Fruit fly (Drosophila melanogaster): ENCODE measurements around the gene vanin-like.

vanin-like gene

dm6 chrX:6198554-6198953 lies 3.8 kb downstream of the vanin-like start, which contains the start of gene CG32751:
CG32751 (minus strand) TSS chrX:6198654.
- no peak for TF ChIP-seq Hr39 (GFP tag; optimal IDR thresholded peaks at IDR 0.05)
- TF ChIP-seq topi (GFP tag; optimal IDR thresholded peaks at IDR 0.05) = no peak
- TF ChIP-seq CG7368 (GFP tag; optimal IDR thresholded peaks at IDR 0.05) = no peak
- TF ChIP-seq CG9139 (GFP tag; optimal IDR thresholded peaks at IDR 0.05) = no peak
- TF ChIP-seq CG6276 (GFP tag; optimal IDR thresholded peaks at IDR 0.05) = no peak
- TF ChIP-seq CG10631 (GFP tag; optimal IDR thresholded peaks at IDR 0.05) = no peak
- TF ChIP-seq CG6163 (GFP tag; IDR thresholded peaks at IDR 0.05) = no peak
- TF ChIP-seq CG31627 (GFP tag; optimal IDR thresholded peaks at IDR 0.05) = no peak
- no peak for TF ChIP-seq pdm3 (GFP tag; optimal IDR thresholded peaks at IDR 0.05)
- TF ChIP-seq dac (GFP tag; optimal IDR thresholded peaks at IDR 0.05) = no peak
- TF ChIP-seq net (GFP tag; optimal IDR thresholded peaks at IDR 0.05) = no peak
- TF ChIP-seq CG11294 (GFP tag; IDR thresholded peaks at IDR 0.05) = no peak
- no peak for TF ChIP-seq Ets96B (tag; optimal IDR thresholded peaks at IDR 0.05)
- no peak for TF ChIP-seq achi (GFP tag; optimal IDR thresholded peaks at IDR 0.05)
- no peak for TF ChIP-seq lz (GFP tag; optimal IDR thresholded peaks at IDR 0.05)
- TF ChIP-seq CG8632 (GFP tag; optimal IDR thresholded peaks at IDR 0.05) = no peak
- TF ChIP-seq CG6792 (GFP tag; optimal IDR thresholded peaks at IDR 0.05) = no peak

dm6 chrX:6196339-6196738 lies 6.0 kb downstream of the vanin-like start, which contains the start of gene CG32750:
CG32750 (minus strand) TSS chrX:6196439.
- TF ChIP-seq spab (GFP tag; optimal IDR thresholded peaks at IDR 0.05) = no peak
- no peak for TF ChIP-seq lz (GFP tag; optimal IDR thresholded peaks at IDR 0.05)
- no peak for TF ChIP-seq dsx (GFP tag; optimal IDR thresholded peaks at IDR 0.05; ENCODE audit: poor library complexity, severe bottlenecking)
- TF ChIP-seq Lpt (GFP tag; optimal IDR thresholded peaks at IDR 0.05) = no peak
- no peak for TF ChIP-seq Hr39 (GFP tag; optimal IDR thresholded peaks at IDR 0.05)
- no peak for TF ChIP-seq cyc (GFP tag; optimal IDR thresholded peaks at IDR 0.05)
- no peak for TF ChIP-seq CG11902 (GFP tag; optimal IDR thresholded peaks at IDR 0.05)
- TF ChIP-seq Sox14 (GFP tag; optimal IDR thresholded peaks at IDR 0.05) = no peak
- TF ChIP-seq Ets21C (GFP tag; optimal IDR thresholded peaks at IDR 0.05) = no peak
- TF ChIP-seq pdm3 (GFP tag; optimal IDR thresholded peaks at IDR 0.05) = no peak
- TF ChIP-seq Smox (GFP tag; optimal IDR thresholded peaks at IDR 0.05) = no peak
- no peak for TF ChIP-seq fd85E (GFP tag; optimal IDR thresholded peaks at IDR 0.05)
- TF ChIP-seq Ets96B (tag; optimal IDR thresholded peaks at IDR 0.05) = no peak
- no peak for TF ChIP-seq CG9139 (GFP tag; optimal IDR thresholded peaks at IDR 0.05)
- TF ChIP-seq Sox102F (GFP tag; optimal IDR thresholded peaks at IDR 0.05) = no peak
- no peak for TF ChIP-seq Eip78C (GFP tag)
- no peak for TF ChIP-seq CG4318 (GFP tag; optimal IDR thresholded peaks at IDR 0.05)
- TF ChIP-seq Blimp-1 (GFP tag; optimal IDR thresholded peaks at IDR 0.05) = no peak
- no peak for TF ChIP-seq CG10669 (GFP tag; optimal IDR thresholded peaks at IDR 0.05)
- no peak for TF ChIP-seq esn (GFP tag; optimal IDR thresholded peaks at IDR 0.05)

- peak; percentile 72 for TF ChIP-seq CG3032 (tag; optimal IDR thresholded peaks at IDR 0.05)
- TF ChIP-seq CG32006 (GFP tag; optimal IDR thresholded peaks at IDR 0.05) = peak; percentile 79
- peak; percentile 43 for TF ChIP-seq cyc (GFP tag; optimal IDR thresholded peaks at IDR 0.05)
- peak in 1 of 2 experiments; percentile 29 for TF ChIP-seq ss (GFP tag; optimal IDR thresholded peaks at IDR 0.05)
- TF ChIP-seq fd85E (GFP tag; optimal IDR thresholded peaks at IDR 0.05) = no peak
- no peak for TF ChIP-seq Eip93F (GFP tag; optimal IDR thresholded peaks at IDR 0.05)
- peak; percentile 66 for TF ChIP-seq pdm3 (GFP tag; optimal IDR thresholded peaks at IDR 0.05)
- peak; percentile 50 for TF ChIP-seq spab (GFP tag; optimal IDR thresholded peaks at IDR 0.05)
- TF ChIP-seq CG8632 (GFP tag; optimal IDR thresholded peaks at IDR 0.05) = peak; percentile 63
- peak; percentile 55 for TF ChIP-seq net (GFP tag; optimal IDR thresholded peaks at IDR 0.05)
- TF ChIP-seq CG34406 (GFP tag; optimal IDR thresholded peaks at IDR 0.05) = peak; percentile 69
- TF ChIP-seq achi (GFP tag; optimal IDR thresholded peaks at IDR 0.05) = peak; percentile 72
- TF ChIP-seq Hr38 (GFP tag; optimal IDR thresholded peaks at IDR 0.05) = no peak
- peak; percentile 71 for TF ChIP-seq CG16779 (tag; optimal IDR thresholded peaks at IDR 0.05)
- TF ChIP-seq CG10631 (GFP tag; optimal IDR thresholded peaks at IDR 0.05) = peak; percentile 72
- TF ChIP-seq CG7368 (GFP tag; optimal IDR thresholded peaks at IDR 0.05) = peak; percentile 38
- peak; percentile 11 for TF ChIP-seq vri (GFP tag; optimal IDR thresholded peaks at IDR 0.05)
- TF ChIP-seq CG11902 (GFP tag; optimal IDR thresholded peaks at IDR 0.05) = peak; percentile 15
- TF ChIP-seq Hr39 (GFP tag; optimal IDR thresholded peaks at IDR 0.05) = no peak
- peak; percentile 46 for TF ChIP-seq lz (GFP tag; optimal IDR thresholded peaks at IDR 0.05)
- peak; percentile 55 for TF ChIP-seq CG6276 (GFP tag; optimal IDR thresholded peaks at IDR 0.05)
- TF ChIP-seq Gug (GFP tag; IDR thresholded peaks at IDR 0.05) = peak; percentile 81
- TF ChIP-seq Ets96B (tag; optimal IDR thresholded peaks at IDR 0.05) = peak; percentile 71
- TF ChIP-seq Eip75B (GFP tag; optimal IDR thresholded peaks at IDR 0.05) = peak; percentile 47
- TF ChIP-seq OdsH (GFP tag; optimal IDR thresholded peaks at IDR 0.05) = peak; percentile 75
- TF ChIP-seq Blimp-1 (GFP tag; optimal IDR thresholded peaks at IDR 0.05) = no peak
- TF ChIP-seq fd59A (GFP tag; optimal IDR thresholded peaks at IDR 0.05) = peak; percentile 48
- TF ChIP-seq Sox14 (GFP tag; optimal IDR thresholded peaks at IDR 0.05) = peak; percentile 49
- TF ChIP-seq CG10669 (GFP tag; optimal IDR thresholded peaks at IDR 0.05) = peak; percentile 68
- peak; percentile 44 for TF ChIP-seq Sox102F (GFP tag; optimal IDR thresholded peaks at IDR 0.05)
- peak; percentile 63 for TF ChIP-seq CG4318 (GFP tag; optimal IDR thresholded peaks at IDR 0.05)
- peak; percentile 90 for TF ChIP-seq Eip78C (GFP tag)
Observed at dm6 chrX:6193183-6193810, 9.1 kb downstream of the vanin-like start.

Measured in whole organism, prepupa.